Fruit fly (Drosophila melanogaster) whole organism, wandering third instar larva: Measurements from ENCODE around the gene BNIP3.
A peak's percentile ranks its signal among the peaks of the same experiment; 100 is the strongest.

Experiments
- CrebA ChIP-seq: fragments of 200-800 bp; sonication (Bioruptor generic); optimal IDR thresholded peaks from 2 replicates; lab custom pipeline; 2016; ENCODE audit warnings: missing biosample characterization, mild to moderate bottlenecking, missing genetic modification characterization, borderline replicate concordance
- Dfd ChIP-seq: fragments of >200 bp; optimal IDR thresholded peaks from 2 replicates; lab custom pipeline; 2017; ENCODE audit warnings: missing biosample characterization, missing genetic modification characterization
- Hnf4 ChIP-seq: fragments of 200-800 bp; sonication (Bioruptor generic); optimal IDR thresholded peaks from 2 replicates; lab custom pipeline; 2016; ENCODE audit warnings: missing biosample characterization, mild to moderate bottlenecking, missing genetic modification characterization
- Hr78 ChIP-seq: fragments of >200 bp; optimal IDR thresholded peaks from 2 replicates; lab custom pipeline; 2017; ENCODE audit warnings: missing biosample characterization, missing genetic modification characterization
- Mio ChIP-seq: sonication (Bioruptor generic); optimal IDR thresholded peaks from 2 replicates; lab custom pipeline; 2016; ENCODE audit warnings: missing biosample characterization, missing genetic modification characterization
- Vsx2 ChIP-seq: fragments of 200-300, 225-300 bp; sonication (Bioruptor generic); optimal IDR thresholded peaks from 2 replicates; lab custom pipeline; 2018; ENCODE audit warnings: missing biosample characterization, missing genetic modification characterization; ENCODE audit not compliant: partially characterized antibody
- br ChIP-seq: fragments of 200-800 bp; sonication (Bioruptor generic); optimal IDR thresholded peaks from 2 replicates; lab custom pipeline; 2016; ENCODE audit warnings: missing biosample characterization, missing genetic modification characterization
- dmrt93B ChIP-seq: fragments of 200-800 bp; sonication (Bioruptor generic); optimal IDR thresholded peaks from 2 replicates; lab custom pipeline; 2018; ENCODE audit warnings: missing biosample characterization, mild to moderate bottlenecking, missing genetic modification characterization
- dsf ChIP-seq: sonication (Bioruptor generic); optimal IDR thresholded peaks from 2 replicates; lab custom pipeline; 2016; ENCODE audit warnings: missing biosample characterization, missing genetic modification characterization, borderline replicate concordance
- ey ChIP-seq: fragments of 200-800 bp; sonication (Bioruptor generic); optimal IDR thresholded peaks from 2 replicates; lab custom pipeline; 2016; ENCODE audit warnings: missing biosample characterization, missing genetic modification characterization
- h ChIP-seq: fragments of 200-800 bp; sonication (Bioruptor generic); optimal IDR thresholded peaks from 3 replicates; lab custom pipeline; 2016; ENCODE audit warnings: missing biosample characterization, mild to moderate bottlenecking, missing genetic modification characterization
- rgr ChIP-seq: fragments of 200-800 bp; sonication (Bioruptor generic); optimal IDR thresholded peaks from 3 replicates; lab custom pipeline; 2016; ENCODE audit warnings: missing biosample characterization, mild to moderate bottlenecking, missing genetic modification characterization
- tai ChIP-seq: sonication (Bioruptor generic); optimal IDR thresholded peaks from 2 replicates; lab custom pipeline; 2016; ENCODE audit warnings: missing biosample characterization, missing genetic modification characterization
- usp ChIP-seq: fragments of >200 bp; optimal IDR thresholded peaks from 2 replicates; lab custom pipeline; 2017; ENCODE audit warnings: missing biosample characterization, missing genetic modification characterization

- no peak for TF ChIP-seq CrebA (GFP tag; lab: Kevin White, UChicago)
- no peak for TF ChIP-seq dmrt93B (GFP tag; lab: Kevin White, UChicago)
- TF ChIP-seq br (GFP tag; lab: Kevin White, UChicago) = no peak
- peak; percentile 87 for TF ChIP-seq Dfd (GFP tag; lab: Kevin White, UChicago)
- no peak for TF ChIP-seq h (GFP tag; lab: Kevin White, UChicago)
- TF ChIP-seq usp (GFP tag; lab: Kevin White, UChicago) = no peak
- TF ChIP-seq Hr78 (GFP tag; lab: Kevin White, UChicago) = no peak
- TF ChIP-seq rgr (GFP tag; lab: Kevin White, UChicago) = no peak
- TF ChIP-seq dsf (GFP tag; lab: Kevin White, UChicago) = no peak
- TF ChIP-seq ey = no peak
- TF ChIP-seq Hnf4 (GFP tag; lab: Kevin White, UChicago) = no peak
- no peak for TF ChIP-seq Mio (GFP tag; lab: Kevin White, UChicago)
- TF ChIP-seq tai (GFP tag; lab: Kevin White, UChicago) = no peak
- TF ChIP-seq Vsx2 = no peak
These were observed 21.0 kb downstream of the BNIP3 start for dm6 chr3L:20498204-20498603.
